Fruit fly (Drosophila melanogaster) whole organism, embryonic: Measurements from ENCODE around the gene Hmr.

Experiments used
- Adf1 ChIP-seq: fragments of 200-800 bp; sonication (Bioruptor generic); IDR thresholded peaks from 2 replicates; pipeline ENCODE4 v1.3.6; 2022; ENCODE audit warnings: missing biosample characterization, missing genetic modification characterization
- Awh ChIP-seq: fragments of 200-800 bp; sonication (Bioruptor generic); IDR thresholded peaks from 2 replicates; pipeline ENCODE4, ENCODE4 v1.3.6; 2022; ENCODE audit warnings: missing biosample characterization, missing genetic modification characterization
- CG10267 ChIP-seq: fragments of 200-800 bp; sonication (Bioruptor generic); optimal IDR thresholded peaks from 2 replicates; lab custom pipeline; 2018; ENCODE audit warnings: missing biosample characterization, mild to moderate bottlenecking, missing genetic modification characterization, moderate library complexity
- CG10366 ChIP-seq: fragments of 200-800 bp; sonication (Bioruptor generic); IDR thresholded peaks from 2 replicates; pipeline ENCODE4 v1.3.6; 2022; ENCODE audit warnings: missing biosample characterization, missing genetic modification characterization
- CG10979 ChIP-seq: fragments of 200-800 bp; sonication (Bioruptor generic); optimal IDR thresholded peaks from 2 replicates; lab custom pipeline; 2018; ENCODE audit warnings: missing biosample characterization, mild to moderate bottlenecking, missing genetic modification characterization, moderate library complexity
- CG12155 ChIP-seq: fragments of 200-800 bp; sonication (Bioruptor generic); optimal IDR thresholded peaks from 3 replicates; lab custom pipeline; 2016; ENCODE audit warnings: missing biosample characterization, missing genetic modification characterization
- CG12299 ChIP-seq: fragments of 200-800 bp; sonication (Bioruptor generic); optimal IDR thresholded peaks from 2 replicates; lab custom pipeline; 2018; ENCODE audit warnings: missing biosample characterization, mild to moderate bottlenecking, missing genetic modification characterization
- CG12942 ChIP-seq: fragments of 200-800 bp; sonication (Bioruptor generic); optimal IDR thresholded peaks from 3 replicates; lab custom pipeline; 2016; ENCODE audit warnings: missing biosample characterization, missing genetic modification characterization
- CG13296 ChIP-seq: fragments of 200-800 bp; sonication (Bioruptor generic); optimal IDR thresholded peaks from 3 replicates; lab custom pipeline; 2018; ENCODE audit warnings: missing biosample characterization, mild to moderate bottlenecking, missing genetic modification characterization
- CG13624 ChIP-seq: fragments of 200-800 bp; sonication (Bioruptor generic); optimal IDR thresholded peaks from 2 replicates; lab custom pipeline; 2016; ENCODE audit warnings: missing biosample characterization, missing genetic modification characterization
- CG16863 ChIP-seq: fragments of 200-800 bp; sonication (Bioruptor generic); optimal IDR thresholded peaks from 3 replicates; lab custom pipeline; 2016; ENCODE audit warnings: missing biosample characterization, missing genetic modification characterization
- CG1832 ChIP-seq: fragments of 200-800 bp; sonication (Bioruptor generic); optimal IDR thresholded peaks from 2 replicates; lab custom pipeline; 2017; ENCODE audit warnings: missing biosample characterization, mild to moderate bottlenecking, missing genetic modification characterization, inconsistent platforms
- CG2116 ChIP-seq: fragments of 200-800 bp; sonication (Bioruptor generic); optimal IDR thresholded peaks from 3 replicates; lab custom pipeline; 2018; ENCODE audit warnings: missing biosample characterization, mild to moderate bottlenecking, missing genetic modification characterization
- CG2889 ChIP-seq: fragments of 200-800 bp; sonication (Bioruptor generic); IDR thresholded peaks from 3 replicates; pipeline ENCODE4 v1.3.6; 2022; ENCODE audit warnings: missing biosample characterization, missing genetic modification characterization
- CG3407 ChIP-seq: fragments of 200-800 bp; sonication (Bioruptor generic); optimal IDR thresholded peaks from 2 replicates; lab custom pipeline; 2018; ENCODE audit warnings: missing biosample characterization, mild to moderate bottlenecking, missing genetic modification characterization
- CG3726 ChIP-seq: fragments of 200-800 bp; sonication (Bioruptor generic); IDR thresholded peaks from 3 replicates; pipeline ENCODE4, ENCODE4 v1.3.6; 2022; ENCODE audit warnings: missing biosample characterization, missing genetic modification characterization
- CG4617 ChIP-seq: fragments of 200-800 bp; sonication (Bioruptor generic); optimal IDR thresholded peaks from 3 replicates; lab custom pipeline; 2016; ENCODE audit warnings: missing biosample characterization, missing genetic modification characterization, borderline replicate concordance
- CG5953 ChIP-seq: fragments of 200-800 bp; sonication (Bioruptor generic); IDR thresholded peaks from 2 replicates; pipeline ENCODE4 v1.3.6; 2022; ENCODE audit warnings: missing biosample characterization, missing genetic modification characterization
- CG6272 ChIP-seq: fragments of 200-800 bp; sonication (Bioruptor generic); IDR thresholded peaks from 2 replicates; pipeline ENCODE4 v1.3.6; 2022; ENCODE audit warnings: missing biosample characterization, missing genetic modification characterization
- CG8089 ChIP-seq: fragments of 200-800 bp; sonication (Bioruptor generic); optimal IDR thresholded peaks from 3 replicates; lab custom pipeline; 2016; ENCODE audit warnings: missing biosample characterization, missing genetic modification characterization
- CG9215 ChIP-seq: fragments of 200-800 bp; sonication (Bioruptor generic); IDR thresholded peaks from 2 replicates; pipeline ENCODE4 v1.3.6; 2022; ENCODE audit warnings: missing biosample characterization, missing genetic modification characterization
- CTCF ChIP-seq: fragments of 200-800 bp; sonication (Bioruptor generic); optimal IDR thresholded peaks from 2 replicates; lab custom pipeline; 2017; ENCODE audit warnings: missing biosample characterization, mild to moderate bottlenecking, missing genetic modification characterization, moderate library complexity
- CoRest ChIP-seq: fragments of 200-800 bp; sonication (Bioruptor generic); optimal IDR thresholded peaks from 3 replicates; lab custom pipeline; 2018; ENCODE audit warnings: missing biosample characterization, mild to moderate bottlenecking, missing genetic modification characterization, moderate library complexity
- H15 ChIP-seq: fragments of 200-800 bp; sonication (Bioruptor generic); IDR thresholded peaks from 3 replicates; pipeline ENCODE4 v1.3.6; 2022; ENCODE audit warnings: missing biosample characterization, missing genetic modification characterization
- Hmr ChIP-seq: fragments of 200-800 bp; sonication (Bioruptor generic); optimal IDR thresholded peaks from 3 replicates; lab custom pipeline; 2017; ENCODE audit warnings: mild to moderate bottlenecking, missing biosample characterization, missing genetic modification reagents, missing genetic modification characterization
- Hr3 ChIP-seq: fragments of 200-800 bp; sonication (Bioruptor generic); optimal IDR thresholded peaks from 3 replicates; lab custom pipeline; 2016; ENCODE audit warnings: missing biosample characterization, missing genetic modification characterization
- Hr51 ChIP-seq, 2 experiments: fragments of 200-800 bp; sonication (Bioruptor generic); optimal IDR thresholded peaks; 2 replicates in 1 of 2; 3 replicates in 1 of 2; lab custom pipeline; 2016 to 2018; ENCODE audit warnings: missing biosample characterization in 2 of 2, missing genetic modification characterization in 2 of 2, mild to moderate bottlenecking in 1 of 2, moderate library complexity in 1 of 2
- Jarid2 ChIP-seq: fragments of 200-800 bp; sonication (Bioruptor generic); optimal IDR thresholded peaks from 3 replicates; lab custom pipeline; 2017; ENCODE audit warnings: mild to moderate bottlenecking, missing biosample characterization, missing genetic modification reagents, missing genetic modification characterization
- Lhr ChIP-seq: fragments of 200-800 bp; sonication (Bioruptor generic); optimal IDR thresholded peaks from 3 replicates; lab custom pipeline; 2017; ENCODE audit warnings: mild to moderate bottlenecking, missing biosample characterization, missing genetic modification reagents, missing genetic modification characterization
- Oli ChIP-seq: fragments of 200-800 bp; sonication (Bioruptor generic); optimal IDR thresholded peaks from 2 replicates; lab custom pipeline; 2018; ENCODE audit warnings: missing biosample characterization, mild to moderate bottlenecking, missing genetic modification characterization, moderate library complexity
- Sox100B ChIP-seq: fragments of 200-800 bp; sonication (Bioruptor generic); optimal IDR thresholded peaks from 3 replicates; lab custom pipeline; 2018; ENCODE audit warnings: missing biosample characterization, mild to moderate bottlenecking, missing genetic modification characterization
- Taf1 ChIP-seq: fragments of 200-800 bp; sonication (Bioruptor generic); IDR thresholded peaks from 2 replicates; pipeline ENCODE4 v1.3.6; 2022; ENCODE audit warnings: missing biosample characterization, missing genetic modification characterization
- Tbp ChIP-seq: fragments of >200 bp; optimal IDR thresholded peaks from 2 replicates; lab custom pipeline; 2018; ENCODE audit warnings: missing biosample characterization, missing genetic modification characterization
- ab ChIP-seq: fragments of 200-800 bp; sonication (Bioruptor generic); optimal IDR thresholded peaks from 2 replicates; lab custom pipeline; 2016; ENCODE audit warnings: missing biosample characterization, missing genetic modification characterization
- ash1 ChIP-seq: fragments of 200-800 bp; sonication (Bioruptor generic); optimal IDR thresholded peaks from 2 replicates; lab custom pipeline; 2018; ENCODE audit warnings: missing biosample characterization, mild to moderate bottlenecking, missing genetic modification characterization
- bsh ChIP-seq, 2 experiments: fragments of 200-800 bp; sonication (Bioruptor generic); optimal IDR thresholded peaks; 2 replicates each; lab custom pipeline; 2017 to 2018; ENCODE audit warnings: mild to moderate bottlenecking in 2 of 2, missing biosample characterization in 2 of 2, missing genetic modification characterization in 2 of 2, moderate library complexity in 1 of 2
- da ChIP-seq: fragments of 200-800 bp; sonication (Bioruptor generic); optimal IDR thresholded peaks from 2 replicates; lab custom pipeline; 2016; ENCODE audit warnings: missing biosample characterization, missing genetic modification characterization
- dmrt11E ChIP-seq: fragments of 200-800 bp; sonication (Bioruptor generic); optimal IDR thresholded peaks from 3 replicates; lab custom pipeline; 2018; ENCODE audit warnings: missing biosample characterization, mild to moderate bottlenecking, missing genetic modification characterization, moderate library complexity
- fd64A ChIP-seq: fragments of 200-800 bp; sonication (Bioruptor generic); optimal IDR thresholded peaks from 3 replicates; lab custom pipeline; 2018; ENCODE audit warnings: missing biosample characterization, mild to moderate bottlenecking, missing genetic modification characterization
- gcm ChIP-seq: fragments of 200-800 bp; sonication (Bioruptor generic); optimal IDR thresholded peaks from 2 replicates; lab custom pipeline; 2019; ENCODE audit warnings: missing biosample characterization, mild to moderate bottlenecking, missing genetic modification characterization, moderate library complexity
- grau ChIP-seq: fragments of 200-800 bp; optimal IDR thresholded peaks from 3 replicates; lab custom pipeline; 2019; ENCODE audit warnings: missing biosample characterization, mild to moderate bottlenecking, missing genetic modification characterization, moderate library complexity
- her ChIP-seq: fragments of 200-800 bp; sonication (Bioruptor generic); optimal IDR thresholded peaks from 2 replicates; lab custom pipeline; 2016; ENCODE audit warnings: missing biosample characterization, missing genetic modification characterization
- hkb ChIP-seq, 2 experiments: fragments of 200-800 bp in 1 of 2; fragments of >200 bp in 1 of 2; sonication (Bioruptor generic) in 1 of 2; IDR thresholded peaks in 1 of 2; optimal IDR thresholded peaks in 1 of 2; 2 replicates each; pipeline versions ENCODE4 v1.3.6 to Lab custom; 2017 to 2022; ENCODE audit warnings: missing biosample characterization in 1 of 2, missing genetic modification characterization in 1 of 2
- ind ChIP-seq: fragments of 200-800 bp; sonication (Bioruptor generic); optimal IDR thresholded peaks from 3 replicates; lab custom pipeline; 2016; ENCODE audit warnings: missing biosample characterization, missing genetic modification characterization
- lov ChIP-seq, 2 experiments: fragments of 200-800 bp in 1 of 2; fragments of >200 bp in 1 of 2; sonication (Bioruptor generic) in 1 of 2; IDR thresholded peaks in 1 of 2; optimal IDR thresholded peaks in 1 of 2; 2 replicates in 1 of 2; 3 replicates in 1 of 2; pipeline versions ENCODE4 v1.3.6 to Lab custom; 2017 to 2022; ENCODE audit warnings: missing biosample characterization in 1 of 2, missing genetic modification characterization in 1 of 2
- nerfin-1 ChIP-seq: fragments of 200-800 bp; sonication (Bioruptor generic); optimal IDR thresholded peaks from 3 replicates; lab custom pipeline; 2019; ENCODE audit warnings: missing biosample characterization, mild to moderate bottlenecking, missing genetic modification characterization, moderate library complexity
- pho ChIP-seq: fragments of 200-800 bp; sonication (Bioruptor generic); optimal IDR thresholded peaks from 2 replicates; lab custom pipeline; 2016; ENCODE audit warnings: missing biosample characterization, missing genetic modification characterization
- tio ChIP-seq: fragments of 200-800 bp; sonication (Bioruptor generic); optimal IDR thresholded peaks from 2 replicates; lab custom pipeline; 2017; ENCODE audit warnings: missing biosample characterization, missing genetic modification characterization, inconsistent platforms
- usp ChIP-seq: fragments of >200 bp; optimal IDR thresholded peaks from 2 replicates; lab custom pipeline; 2017; ENCODE audit warnings: missing biosample characterization, missing genetic modification characterization
- wek ChIP-seq: fragments of 200-800 bp; sonication (Bioruptor generic); optimal IDR thresholded peaks from 3 replicates; lab custom pipeline; 2018; ENCODE audit warnings: missing biosample characterization, mild to moderate bottlenecking, missing genetic modification characterization, moderate library complexity
- wor ChIP-seq: fragments of 200-800 bp; sonication (Bioruptor generic); IDR thresholded peaks from 2 replicates; pipeline ENCODE4 v1.3.6; 2022; ENCODE audit warnings: missing biosample characterization, missing genetic modification characterization

Gene Hmr

DNA sequence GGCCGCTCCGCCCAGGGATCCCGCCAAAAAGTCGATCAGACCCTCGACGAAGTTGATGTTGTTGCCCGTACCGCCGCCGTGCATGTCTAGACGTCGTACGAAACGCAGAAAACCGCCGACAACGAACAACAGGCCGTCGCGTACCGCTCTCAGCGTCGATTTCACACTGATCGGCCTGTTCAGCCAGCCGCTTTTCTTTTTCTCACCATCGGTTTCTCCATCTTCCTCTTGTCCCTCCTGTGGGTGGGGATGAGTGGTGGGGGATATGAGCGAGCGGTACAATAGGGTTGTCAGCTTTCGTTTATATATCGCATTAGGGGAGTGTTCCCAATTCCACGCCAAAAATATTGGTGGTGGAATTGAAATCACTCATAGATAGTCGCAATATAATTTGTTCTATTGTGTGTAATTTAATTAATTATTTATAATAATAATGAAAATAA is 5.8 kb upstream of the Hmr start (continued):
- TF ChIP-seq ind: peak; percentile 66
- TF ChIP-seq hkb (optimal IDR thresholded peaks at IDR 0.05; lab: Kevin White, UChicago): no peak
- TF ChIP-seq hkb (GFP tag; IDR thresholded peaks at IDR 0.05; lab: Robert Waterston, UW): no peak
- TF ChIP-seq H15 (GFP tag; lab: Robert Waterston, UW): peak; percentile 38; the same call in 1 of the 3 replicates
- TF ChIP-seq CG4617 (GFP tag; lab: Kevin White, UChicago): no peak
- TF ChIP-seq CG2116 (GFP tag; lab: Kevin White, UChicago): peak; percentile 27
- no peak for TF ChIP-seq wor (GFP tag; lab: Robert Waterston, UW)
- no peak for TF ChIP-seq ab
- TF ChIP-seq da (GFP tag; lab: Kevin White, UChicago): no peak
- TF ChIP-seq CG1832 (GFP tag; lab: Kevin White, UChicago): no peak
- TF ChIP-seq CG6272 (GFP tag; lab: Robert Waterston, UW): no peak
- peak in 1 of 2 experiments; percentile 23 for TF ChIP-seq Hr51 (GFP tag; optimal IDR thresholded peaks at IDR 0.05; lab: Kevin White, UChicago)
- peak; percentile 45 for TF ChIP-seq Sox100B (GFP tag; lab: Kevin White, UChicago)
- no peak for TF ChIP-seq lov (optimal IDR thresholded peaks at IDR 0.05; lab: Kevin White, UChicago)
- TF ChIP-seq lov (GFP tag; IDR thresholded peaks at IDR 0.05; lab: Robert Waterston, UW): no peak
- no peak for TF ChIP-seq fd64A (GFP tag; lab: Kevin White, UChicago)
- TF ChIP-seq Hr3 (GFP tag; lab: Kevin White, UChicago): peak; percentile 48
- TF ChIP-seq CTCF: no peak
- TF ChIP-seq CG3407: no peak
- peak; percentile 21; the same call in 1 of the 2 replicates for TF ChIP-seq CG10366 (GFP tag; lab: Robert Waterston, UW)
- no peak for TF ChIP-seq tio (GFP tag; lab: Kevin White, UChicago)
- TF ChIP-seq ash1: no peak
- peak; percentile 30 for TF ChIP-seq Oli (tag; lab: Kevin White, UChicago)
- TF ChIP-seq grau: peak; percentile 52
- peak in 1 of 2 experiments; percentile 31 for TF ChIP-seq bsh (GFP tag; optimal IDR thresholded peaks at IDR 0.05; lab: Kevin White, UChicago)
- TF ChIP-seq Lhr: no peak
- TF ChIP-seq pho (GFP tag; lab: Kevin White, UChicago): no peak
- no peak for TF ChIP-seq Adf1 (GFP tag; lab: Robert Waterston, UW)
- no peak for TF ChIP-seq her
- TF ChIP-seq CG16863: no peak
- TF ChIP-seq usp (GFP tag; lab: Kevin White, UChicago): no peak
- TF ChIP-seq dmrt11E (tag; lab: Kevin White, UChicago): peak; percentile 44
- TF ChIP-seq Tbp: no peak
- no peak for TF ChIP-seq CG2889 (GFP tag; lab: Robert Waterston, UW)
- TF ChIP-seq nerfin-1 (tag; lab: Kevin White, UChicago): no peak
- no peak for TF ChIP-seq CG12942 (GFP tag; lab: Kevin White, UChicago)
- TF ChIP-seq CG3726: no peak
- TF ChIP-seq CG12155 (GFP tag; lab: Kevin White, UChicago): peak; percentile 30
- no peak for TF ChIP-seq CG8089
- peak; percentile 18 for TF ChIP-seq Hmr (GFP tag; lab: Kevin White, UChicago)
- TF ChIP-seq wek (GFP tag; lab: Kevin White, UChicago): no peak
- no peak for TF ChIP-seq gcm
- TF ChIP-seq Awh (GFP tag; lab: Robert Waterston, UW): no peak
- peak; percentile 47; the same call in 1 of the 2 replicates for TF ChIP-seq CG9215
- TF ChIP-seq CG10979 (tag; lab: Kevin White, UChicago): peak; percentile 21
- TF ChIP-seq CG13624 (GFP tag; lab: Kevin White, UChicago): peak; percentile 4
- peak; percentile 75 for TF ChIP-seq Jarid2 (GFP tag; lab: Kevin White, UChicago)
- TF ChIP-seq CG12299: no peak
- no peak for TF ChIP-seq CG13296 (GFP tag; lab: Kevin White, UChicago)
- no peak for TF ChIP-seq CG5953 (GFP tag; lab: Robert Waterston, UW)
- TF ChIP-seq CG10267 (tag; lab: Kevin White, UChicago): peak; percentile 15
- TF ChIP-seq CoRest (tag; lab: Kevin White, UChicago): peak; percentile 61
- no peak for TF ChIP-seq Taf1 (GFP tag; lab: Robert Waterston, UW)
